Fruit fly (Drosophila melanogaster) whole organism: ENCODE measurements around the gene CG42245.
A peak's percentile ranks its signal among the peaks of the same experiment; 100 is the strongest.

ENCODE experiments used
- CG8478 ChIP-seq: fragments of >200 bp; optimal IDR thresholded peaks from 2 replicates; lab custom pipeline; 2018; ENCODE audit warnings: inconsistent platforms
- Dll ChIP-seq: fragments of >200 bp; optimal IDR thresholded peaks from 2 replicates; lab custom pipeline; 2017
- EcR ChIP-seq, 2 experiments: fragments of >200 bp; optimal IDR thresholded peaks; 2 replicates each; lab custom pipeline; 2017; ENCODE audit warnings: missing biosample characterization in 2 of 2, missing genetic modification characterization in 2 of 2, missing genetic modification reagents in 2 of 2
- pan ChIP-seq: fragments of >200 bp; optimal IDR thresholded peaks from 2 replicates; lab custom pipeline; 2017
- psq ChIP-seq: fragments of >200 bp; optimal IDR thresholded peaks from 2 replicates; lab custom pipeline; 2017
- usp ChIP-seq: fragments of >200 bp; optimal IDR thresholded peaks from 2 replicates; lab custom pipeline; 2017; ENCODE audit warnings: missing biosample characterization, missing genetic modification characterization, mixed read lengths

The CG42245 gene

dm6 chr3L:2631406-2631805 lies at the start of gene CG42245, which contains the start of gene MEP-1:
Gene CG42245, plus strand, starts transcription at chr3L:2631715.
Gene MEP-1, plus strand, starts transcription at chr3L:2631715.
- TF ChIP-seq EcR (GFP tag; optimal IDR thresholded peaks at IDR 0.05; lab: Kevin White, UChicago) (no peak), psq (lab: Kevin White, UChicago) (no peak), usp (GFP tag; lab: Kevin White, UChicago) (no peak), CG8478 (lab: Kevin White, UChicago) (no peak), Dll (lab: Kevin White, UChicago) (no peak), pan (lab: Kevin White, UChicago) (no peak)

- TF ChIP-seq EcR (GFP tag; optimal IDR thresholded peaks at IDR 0.05; lab: Kevin White, UChicago) (no peak), usp (GFP tag; lab: Kevin White, UChicago) (no peak), Dll (lab: Kevin White, UChicago) (no peak), psq (lab: Kevin White, UChicago) (no peak)
These were observed 49.7 kb upstream of the CG42245 start for dm6 chr3L:2581857-2582256.

- TF ChIP-seq usp (GFP tag; lab: Kevin White, UChicago): no peak
- TF ChIP-seq pan (lab: Kevin White, UChicago): no peak
- TF ChIP-seq Dll (lab: Kevin White, UChicago): no peak
- no peak for TF ChIP-seq psq (lab: Kevin White, UChicago)
- TF ChIP-seq EcR (GFP tag; optimal IDR thresholded peaks at IDR 0.05; lab: Kevin White, UChicago): no peak
- no peak for TF ChIP-seq CG8478 (lab: Kevin White, UChicago)
These were observed 49.2 kb upstream of the CG42245 start for dm6 chr3L:2582290-2582689.

- TF ChIP-seq pan (lab: Kevin White, UChicago) (no peak), EcR (GFP tag; optimal IDR thresholded peaks at IDR 0.05; lab: Kevin White, UChicago) (peak in 1 of 2 experiments; percentile 42)
These were observed 48.6 kb upstream of the CG42245 start for dm6 chr3L:2582753-2583536.

- TF ChIP-seq EcR (GFP tag; optimal IDR thresholded peaks at IDR 0.05; lab: Kevin White, UChicago): peak in 1 of 2 experiments; percentile 60
- no peak for TF ChIP-seq usp (GFP tag; lab: Kevin White, UChicago)
These were observed 48.0 kb upstream of the CG42245 start for dm6 chr3L:2583537-2583870.

- peak in 1 of 2 experiments; percentile 59 for TF ChIP-seq EcR (GFP tag; optimal IDR thresholded peaks at IDR 0.05; lab: Kevin White, UChicago)
- no peak for TF ChIP-seq CG8478 (lab: Kevin White, UChicago)
- TF ChIP-seq Dll (lab: Kevin White, UChicago): no peak
- no peak for TF ChIP-seq usp (GFP tag; lab: Kevin White, UChicago)
These were observed 47.3 kb upstream of the CG42245 start for dm6 chr3L:2584119-2584805.

- no peak for TF ChIP-seq pan (lab: Kevin White, UChicago)
- no peak for TF ChIP-seq psq (lab: Kevin White, UChicago)
- no peak for TF ChIP-seq usp (GFP tag; lab: Kevin White, UChicago)
- TF ChIP-seq CG8478 (lab: Kevin White, UChicago): no peak
- TF ChIP-seq EcR (GFP tag; optimal IDR thresholded peaks at IDR 0.05; lab: Kevin White, UChicago): no peak
- TF ChIP-seq Dll (lab: Kevin White, UChicago): no peak
These were observed 46.7 kb upstream of the CG42245 start for dm6 chr3L:2584827-2585226.

- TF ChIP-seq EcR (GFP tag; optimal IDR thresholded peaks at IDR 0.05; lab: Kevin White, UChicago): no peak
- TF ChIP-seq Dll (lab: Kevin White, UChicago): no peak
- no peak for TF ChIP-seq psq (lab: Kevin White, UChicago)
- TF ChIP-seq pan (lab: Kevin White, UChicago): no peak
- TF ChIP-seq usp (GFP tag; lab: Kevin White, UChicago): no peak
- TF ChIP-seq CG8478 (lab: Kevin White, UChicago): peak; percentile 7
These were observed 45.4 kb upstream of the CG42245 start, which contains the start of gene msn for dm6 chr3L:2585794-2586741. Gene msn, minus strand, starts transcription at chr3L:2586540.

- TF ChIP-seq CG8478 (lab: Kevin White, UChicago): no peak
- no peak for TF ChIP-seq Dll (lab: Kevin White, UChicago)
- no peak for TF ChIP-seq pan (lab: Kevin White, UChicago)
These were observed 44.5 kb upstream of the CG42245 start, which contains the start of gene RpL8 for dm6 chr3L:2586804-2587561. Gene RpL8, plus strand, starts transcription at chr3L:2587456.

- TF ChIP-seq Dll (lab: Kevin White, UChicago): no peak
- no peak for TF ChIP-seq pan (lab: Kevin White, UChicago)
- TF ChIP-seq EcR (GFP tag; optimal IDR thresholded peaks at IDR 0.05; lab: Kevin White, UChicago): no peak
- no peak for TF ChIP-seq psq (lab: Kevin White, UChicago)
- no peak for TF ChIP-seq usp (GFP tag; lab: Kevin White, UChicago)
- TF ChIP-seq CG8478 (lab: Kevin White, UChicago): no peak
These were observed 44.0 kb upstream of the CG42245 start for dm6 chr3L:2587562-2587918.
